Worm (Caenorhabditis elegans): ENCODE results near the gene fkh-7.

The fkh-7 gene

ce11 chrIV:5614558-5615026 is 30.1 kb downstream of the fkh-7 start, which contains the start of gene C39H7.4:
Gene C39H7.4 (minus strand): TSS chrIV:5614608.
- TF ChIP-seq ceh-40 (GFP tag; IDR thresholded peaks at IDR 0.05): no peak
- TF ChIP-seq nhr-80 (tag; optimal IDR thresholded peaks at IDR 0.05): peak; percentile 89

- no peak for TF ChIP-seq egl-18 (GFP tag; IDR thresholded peaks at IDR 0.05)
- no peak for TF ChIP-seq madf-8 (GFP tag; conservative IDR thresholded peaks at IDR 0.05)
- TF ChIP-seq ztf-26 (tag; optimal IDR thresholded peaks at IDR 0.05): no peak
- no peak for TF ChIP-seq nfyb-1 (GFP tag; IDR thresholded peaks at IDR 0.05)
- TF ChIP-seq F10E7.11 (tag; optimal IDR thresholded peaks at IDR 0.05): no peak
- TF ChIP-seq K12H6.12 (tag; optimal IDR thresholded peaks at IDR 0.05): no peak
- TF ChIP-seq snpc-1.1 (tag; optimal IDR thresholded peaks at IDR 0.05; ENCODE audit: insufficient read depth): no peak
- TF ChIP-seq nhr-27 (tag; optimal IDR thresholded peaks at IDR 0.05): no peak
- no peak for TF ChIP-seq madf-6 (GFP tag; IDR thresholded peaks at IDR 0.05)
- TF ChIP-seq T26A5.8 (tag; optimal IDR thresholded peaks at IDR 0.05): no peak
- TF ChIP-seq mxl-1 (tag; optimal IDR thresholded peaks at IDR 0.05): no peak
- no peak for TF ChIP-seq F57A8.1 (GFP tag; optimal IDR thresholded peaks at IDR 0.05)
- TF ChIP-seq dpff-1 (tag; optimal IDR thresholded peaks at IDR 0.05): no peak
- no peak for TF ChIP-seq Y53G8AR.9 (GFP tag; conservative IDR thresholded peaks at IDR 0.05)
- no peak for TF ChIP-seq bed-2 (GFP tag; IDR thresholded peaks at IDR 0.05)
- no peak for TF ChIP-seq him-1 (tag; optimal IDR thresholded peaks at IDR 0.05)
- no peak for TF ChIP-seq sdz-38 (tag; optimal IDR thresholded peaks at IDR 0.05)
- TF ChIP-seq mel-28 (tag; optimal IDR thresholded peaks at IDR 0.05; ENCODE audit: borderline replicate concordance): no peak
- TF ChIP-seq C06A6.2 (GFP tag; conservative IDR thresholded peaks at IDR 0.05): no peak
Observed at ce11 chrIV:5619643-5620042, 35.2 kb downstream of the fkh-7 start, which contains the start of gene srsx-16. Gene srsx-16 (minus strand): TSS chrIV:5619743.

- TF ChIP-seq snpc-3.4 (tag; optimal IDR thresholded peaks at IDR 0.05) (no peak), snpc-1.1 (tag; optimal IDR thresholded peaks at IDR 0.05; ENCODE audit: insufficient read depth) (no peak), rec-8 (tag; optimal IDR thresholded peaks at IDR 0.05) (no peak), egrh-3 (GFP tag; IDR thresholded peaks at IDR 0.05) (no peak), C06A6.2 (GFP tag; conservative IDR thresholded peaks at IDR 0.05) (no peak), him-1 (tag; optimal IDR thresholded peaks at IDR 0.05) (no peak), die-1 (tag; optimal IDR thresholded peaks at IDR 0.05) (no peak), Y67H2A.10 (GFP tag; conservative IDR thresholded peaks at IDR 0.05) (no peak), B0035.1 (tag; optimal IDR thresholded peaks at IDR 0.05) (no peak), K11D2.4 (GFP tag; IDR thresholded peaks at IDR 0.05) (no peak), let-607 (tag; optimal IDR thresholded peaks at IDR 0.05) (no peak)
Observed at ce11 chrIV:5623718-5624117, 39.2 kb downstream of the fkh-7 start, which contains the start of gene srsx-15. Gene srsx-15 (minus strand): TSS chrIV:5623818.

DNA sequence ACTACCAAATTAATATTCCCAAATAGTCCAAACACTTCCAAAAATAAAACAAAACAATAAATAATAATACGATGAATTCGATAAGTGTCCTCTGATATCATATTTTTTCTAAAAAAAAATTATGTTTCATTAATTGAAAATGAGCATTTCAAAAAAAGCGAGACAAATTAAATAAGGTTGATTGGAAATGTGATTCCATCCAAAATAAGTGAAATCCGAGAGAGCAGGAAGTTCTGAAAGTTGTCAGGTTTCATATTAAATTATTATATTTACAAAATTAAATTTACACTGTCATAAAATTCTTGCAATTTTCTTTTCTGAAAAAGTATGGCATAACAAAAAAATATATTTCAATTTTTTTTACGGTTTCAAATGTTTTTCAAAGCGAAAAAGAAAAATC is 42.6 kb downstream of the fkh-7 start, which contains the start of gene srsx-14:
srsx-14 (minus strand) TSS at position 101 of the 400 bp plus-strand sequence.
- no peak for TF ChIP-seq xnd-1 (tag; optimal IDR thresholded peaks at IDR 0.05)
- TF ChIP-seq F39B2.1 (GFP tag; IDR thresholded peaks at IDR 0.05): no peak
- no peak for TF ChIP-seq hlh-12 (tag; optimal IDR thresholded peaks at IDR 0.05)
- no peak for TF ChIP-seq aptf-3 (GFP tag; IDR thresholded peaks at IDR 0.05)
- no peak for TF ChIP-seq rec-8 (tag; optimal IDR thresholded peaks at IDR 0.05)
- no peak for TF ChIP-seq ceh-40 (GFP tag; IDR thresholded peaks at IDR 0.05)
- TF ChIP-seq ama-1 (optimal IDR thresholded peaks at IDR 0.05): no peak
- TF ChIP-seq ama-1 (GFP tag; optimal IDR thresholded peaks at IDR 0.05): no peak
- TF ChIP-seq snpc-3.4 (tag; optimal IDR thresholded peaks at IDR 0.05): no peak
- no peak for TF ChIP-seq F22D6.2 (tag; optimal IDR thresholded peaks at IDR 0.05)
- TF ChIP-seq chd-7 (tag; optimal IDR thresholded peaks at IDR 0.05): no peak
